Fruit fly (Drosophila melanogaster): ENCODE measurements around the gene RhoBTB.

RhoBTB gene

DNA sequence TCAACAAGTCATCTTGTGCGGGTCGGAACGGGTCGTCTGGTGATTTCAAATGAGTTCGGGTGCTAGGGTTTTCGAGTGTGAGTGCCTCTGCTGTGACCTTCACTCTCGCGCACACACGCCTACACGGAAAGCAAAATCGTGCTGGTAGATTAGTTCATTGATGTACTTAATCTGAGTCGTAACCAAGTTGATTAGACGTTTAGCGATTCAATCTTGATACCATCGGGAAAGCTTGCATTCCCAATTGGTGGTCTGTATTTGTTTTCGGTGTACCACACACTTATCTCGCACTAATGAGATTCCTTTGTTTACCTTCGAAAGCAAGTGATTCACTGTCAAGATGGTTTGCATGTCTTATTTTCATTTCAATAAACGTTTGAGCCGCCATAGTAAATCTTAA lies 12.9 kb downstream of the RhoBTB start (continued):
- no peak for TF ChIP-seq salr (GFP tag; optimal IDR thresholded peaks at IDR 0.05)
- no peak for TF ChIP-seq Sox15 (GFP tag; optimal IDR thresholded peaks at IDR 0.05)
- TF ChIP-seq dac (GFP tag; optimal IDR thresholded peaks at IDR 0.05), result no peak
- TF ChIP-seq Eip93F (GFP tag; optimal IDR thresholded peaks at IDR 0.05), result no peak
- TF ChIP-seq Gug (GFP tag; IDR thresholded peaks at IDR 0.05), result no peak
- no peak for TF ChIP-seq fd85E (GFP tag; optimal IDR thresholded peaks at IDR 0.05)
- TF ChIP-seq CG10631 (GFP tag; optimal IDR thresholded peaks at IDR 0.05), result no peak
- no peak for TF ChIP-seq CG11762 (GFP tag; optimal IDR thresholded peaks at IDR 0.05; ENCODE audit: insufficient read depth)
- peak; percentile 41 for TF ChIP-seq Eip78C (GFP tag)
- TF ChIP-seq Smox (GFP tag; optimal IDR thresholded peaks at IDR 0.05), result no peak
- no peak for TF ChIP-seq Blimp-1 (GFP tag; optimal IDR thresholded peaks at IDR 0.05)
- no peak for TF ChIP-seq cyc (GFP tag; optimal IDR thresholded peaks at IDR 0.05)
- no peak for TF ChIP-seq CG7368 (GFP tag; optimal IDR thresholded peaks at IDR 0.05)

DNA sequence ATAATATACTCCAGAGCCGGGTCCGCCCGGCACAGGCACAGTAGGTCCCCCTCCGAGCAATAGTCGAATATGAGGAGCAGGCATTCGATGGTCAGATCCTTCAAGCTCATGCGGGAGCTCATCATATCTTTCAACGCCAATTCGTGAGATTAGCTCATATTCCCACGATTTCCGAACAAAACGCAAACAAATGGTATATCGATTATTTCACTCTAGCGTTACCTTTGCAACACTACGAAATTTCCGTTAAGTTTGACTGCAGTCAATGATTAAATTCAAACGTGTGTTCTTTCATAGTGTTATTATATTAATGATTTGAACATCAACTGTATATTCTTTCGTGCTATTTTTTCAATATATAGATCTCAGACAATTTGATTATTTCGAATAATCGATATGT lies 17.3 kb downstream of the RhoBTB start, which contains the start of gene CG33969:
Gene CG33969 (minus strand): TSS at position 197 of the 400 bp plus-strand sequence.
- peak; percentile 24 for TF ChIP-seq esn (GFP tag; optimal IDR thresholded peaks at IDR 0.05)
- peak; percentile 32 for TF ChIP-seq Sox14 (GFP tag; optimal IDR thresholded peaks at IDR 0.05)
- peak; percentile 1 for TF ChIP-seq topi (GFP tag; optimal IDR thresholded peaks at IDR 0.05)
- TF ChIP-seq ss (GFP tag; optimal IDR thresholded peaks at IDR 0.05), result no peak
- TF ChIP-seq Eip78C (GFP tag), result peak; percentile 77
- no peak for TF ChIP-seq net (GFP tag; optimal IDR thresholded peaks at IDR 0.05)
- peak; percentile 73 for TF ChIP-seq fkh (GFP tag; optimal IDR thresholded peaks at IDR 0.05)
- no peak for TF ChIP-seq CG10631 (GFP tag; optimal IDR thresholded peaks at IDR 0.05)
- TF ChIP-seq vri (GFP tag; optimal IDR thresholded peaks at IDR 0.05), result peak; percentile 73

DNA sequence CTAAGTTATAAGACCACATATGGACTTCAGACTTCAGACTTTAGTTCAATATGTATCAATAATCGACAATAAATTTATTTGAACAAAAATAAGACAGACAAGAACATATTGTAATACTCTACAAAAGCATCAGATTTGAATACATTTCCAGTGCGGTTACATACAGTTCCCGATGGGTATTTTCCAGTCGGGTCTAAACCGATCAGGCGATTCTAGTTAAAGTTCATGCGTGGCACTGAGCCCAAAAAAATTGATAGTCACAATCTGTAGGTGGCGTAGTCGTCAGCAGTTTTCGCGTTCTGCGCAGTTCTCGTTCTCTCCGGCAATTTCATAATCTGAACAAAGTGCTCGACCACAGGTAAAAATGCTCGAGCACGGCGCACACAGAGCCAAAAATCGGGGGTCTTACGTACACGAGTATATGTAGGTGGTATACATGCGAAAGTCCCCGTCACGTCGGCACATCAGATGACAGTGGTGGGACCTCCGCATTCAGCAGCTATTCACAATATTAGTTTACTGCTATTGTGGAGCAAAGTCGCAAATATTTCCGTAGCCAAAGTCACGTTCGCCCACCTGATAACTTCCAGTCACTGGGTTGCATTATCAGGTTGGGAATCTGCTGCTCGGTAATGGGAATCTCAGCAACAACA lies 19.3 kb downstream of the RhoBTB start:
- TF ChIP-seq CG6163 (GFP tag; IDR thresholded peaks at IDR 0.05) (no peak), salr (GFP tag; optimal IDR thresholded peaks at IDR 0.05) (no peak), fd85E (GFP tag; optimal IDR thresholded peaks at IDR 0.05) (no peak), esn (GFP tag; optimal IDR thresholded peaks at IDR 0.05) (peak; percentile 38), Sox14 (GFP tag; optimal IDR thresholded peaks at IDR 0.05) (peak; percentile 11), svp (GFP tag) (peak; percentile 73), lz (GFP tag; optimal IDR thresholded peaks at IDR 0.05) (peak; percentile 14), Eip78C (GFP tag) (peak; percentile 66), Met (GFP tag; optimal IDR thresholded peaks at IDR 0.05) (peak; percentile 39), Eip93F (GFP tag; optimal IDR thresholded peaks at IDR 0.05) (peak; percentile 5), cyc (GFP tag; optimal IDR thresholded peaks at IDR 0.05) (peak; percentile 3), vri (GFP tag; optimal IDR thresholded peaks at IDR 0.05) (peak; percentile 91), topi (GFP tag; optimal IDR thresholded peaks at IDR 0.05) (peak; percentile 26)

DNA sequence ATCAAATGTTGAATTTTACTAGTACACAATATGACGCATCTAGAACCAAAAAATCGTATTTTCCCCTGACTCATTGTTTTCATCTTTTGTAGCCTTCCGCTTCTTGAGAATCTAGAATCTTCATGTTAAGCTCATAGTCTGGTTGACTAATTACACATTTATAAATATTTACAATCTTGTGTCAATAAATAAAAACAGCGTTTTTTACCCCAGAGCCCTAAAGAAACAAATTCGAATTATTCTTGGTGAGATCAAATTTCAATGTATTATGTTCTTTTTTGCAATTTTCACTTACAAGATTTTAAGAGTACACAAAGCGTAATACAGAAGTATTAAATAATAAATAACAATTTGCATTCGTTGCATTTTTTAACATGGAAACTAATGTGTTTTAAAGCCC lies 20.0 kb downstream of the RhoBTB start:
- TF ChIP-seq fkh (GFP tag; optimal IDR thresholded peaks at IDR 0.05) (peak; percentile 39), CG9139 (GFP tag; optimal IDR thresholded peaks at IDR 0.05) (no peak), CG3919 (GFP tag; optimal IDR thresholded peaks at IDR 0.05) (no peak)

DNA sequence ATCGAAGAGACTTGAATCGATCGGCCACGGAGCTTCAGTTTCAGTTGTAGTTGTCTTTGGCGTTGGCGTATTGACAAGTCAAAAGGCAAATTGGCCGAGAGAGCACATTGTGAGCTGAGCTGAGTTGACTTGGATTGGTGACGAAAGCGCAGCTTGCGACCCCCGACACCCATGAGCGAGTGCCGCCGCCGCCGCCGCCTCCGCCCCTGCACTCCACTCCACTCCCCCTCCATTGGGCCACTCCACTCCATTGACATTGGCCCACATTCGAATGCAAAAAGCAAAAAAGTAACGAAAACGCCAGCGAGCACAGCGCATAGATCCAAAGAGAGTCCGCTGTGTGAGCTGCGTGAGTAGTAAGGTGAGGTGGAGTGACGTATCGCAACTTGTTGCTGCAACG lies 21.7 kb downstream of the RhoBTB start:
- TF ChIP-seq CG15336 (GFP tag; IDR thresholded peaks at IDR 0.05), result no peak
- no peak for TF ChIP-seq spab (GFP tag; optimal IDR thresholded peaks at IDR 0.05)
- no peak for TF ChIP-seq CG32006 (GFP tag; optimal IDR thresholded peaks at IDR 0.05)
- no peak for TF ChIP-seq CG6792 (GFP tag; optimal IDR thresholded peaks at IDR 0.05)
- no peak for TF ChIP-seq CG1621 (tag; optimal IDR thresholded peaks at IDR 0.05)
- no peak for TF ChIP-seq CG6808 (GFP tag; optimal IDR thresholded peaks at IDR 0.05)
- no peak for TF ChIP-seq achi (GFP tag; optimal IDR thresholded peaks at IDR 0.05)
- TF ChIP-seq Met (GFP tag; optimal IDR thresholded peaks at IDR 0.05), result no peak
- TF ChIP-seq CG10631 (GFP tag; optimal IDR thresholded peaks at IDR 0.05), result no peak
- TF ChIP-seq Eip78C (GFP tag), result no peak
- TF ChIP-seq Hr38 (GFP tag; optimal IDR thresholded peaks at IDR 0.05), result no peak
- TF ChIP-seq CG11902 (GFP tag; optimal IDR thresholded peaks at IDR 0.05), result no peak
- TF ChIP-seq Eip75B (GFP tag; optimal IDR thresholded peaks at IDR 0.05), result no peak
- no peak for TF ChIP-seq CG6854 (GFP tag; optimal IDR thresholded peaks at IDR 0.05)
- TF ChIP-seq net (GFP tag; optimal IDR thresholded peaks at IDR 0.05), result no peak
- TF ChIP-seq Ets21C (GFP tag; optimal IDR thresholded peaks at IDR 0.05), result no peak
- TF ChIP-seq Ets96B (tag; optimal IDR thresholded peaks at IDR 0.05), result no peak
- no peak for TF ChIP-seq CG11294 (GFP tag; IDR thresholded peaks at IDR 0.05)
- no peak for TF ChIP-seq Eip93F (GFP tag; optimal IDR thresholded peaks at IDR 0.05)
- TF ChIP-seq Lpt (GFP tag; optimal IDR thresholded peaks at IDR 0.05), result no peak
